Fruit fly (Drosophila melanogaster) whole organism, prepupa: ENCODE measurements around the gene CG32170.

ENCODE experiments used
- Blimp-1 ChIP-seq: fragments of 200-800 bp; sonication (Bioruptor generic); optimal IDR thresholded peaks from 3 replicates; lab custom pipeline; 2017; ENCODE audit warnings: missing biosample characterization, missing genetic modification characterization, mild to moderate bottlenecking, moderate library complexity, missing genetic modification reagents
- CG10631 ChIP-seq: fragments of 200-800 bp; sonication (Bioruptor generic); optimal IDR thresholded peaks from 2 replicates; lab custom pipeline; 2016; ENCODE audit warnings: missing biosample characterization, missing genetic modification characterization
- CG10669 ChIP-seq: fragments of 200-800 bp; sonication (Bioruptor generic); optimal IDR thresholded peaks from 3 replicates; lab custom pipeline; 2018; ENCODE audit warnings: missing biosample characterization, mild to moderate bottlenecking, missing genetic modification characterization, moderate library complexity
- CG11294 ChIP-seq: fragments of 200-800 bp; sonication (Bioruptor generic); IDR thresholded peaks from 2 replicates; pipeline ENCODE4 v1.3.6; 2022; ENCODE audit warnings: missing biosample characterization, missing genetic modification characterization
- CG11762 ChIP-seq: fragments of 200-800 bp; sonication (Bioruptor generic); optimal IDR thresholded peaks from 3 replicates; lab custom pipeline; 2016; ENCODE audit warnings: missing biosample characterization, missing genetic modification characterization; ENCODE audit not compliant: insufficient read depth
- CG11902 ChIP-seq: fragments of 200-800 bp; sonication (Bioruptor generic); optimal IDR thresholded peaks from 3 replicates; lab custom pipeline; 2016; ENCODE audit warnings: missing biosample characterization, missing genetic modification characterization
- CG1621 ChIP-seq: fragments of 200-800 bp; sonication (Bioruptor generic); optimal IDR thresholded peaks from 3 replicates; lab custom pipeline; 2018; ENCODE audit warnings: missing biosample characterization, mild to moderate bottlenecking, missing genetic modification characterization
- CG32006 ChIP-seq: fragments of 200-800 bp; sonication (Bioruptor generic); optimal IDR thresholded peaks from 3 replicates; lab custom pipeline; 2017; ENCODE audit warnings: missing biosample characterization, mild to moderate bottlenecking, missing genetic modification characterization
- CG3919 ChIP-seq: fragments of 200-800 bp; sonication (Bioruptor generic); optimal IDR thresholded peaks from 3 replicates; lab custom pipeline; 2016; ENCODE audit warnings: missing biosample characterization, missing genetic modification characterization
- CG4318 ChIP-seq: fragments of 200-800 bp; sonication (Bioruptor generic); optimal IDR thresholded peaks from 3 replicates; lab custom pipeline; 2017; ENCODE audit warnings: missing biosample characterization, mild to moderate bottlenecking, missing genetic modification characterization
- CG6163 ChIP-seq: fragments of 200-800 bp; sonication (Bioruptor generic); IDR thresholded peaks from 3 replicates; pipeline ENCODE4 v1.3.6; 2022; ENCODE audit warnings: missing biosample characterization, missing genetic modification characterization
- CG6276 ChIP-seq: fragments of 200-800 bp; sonication (Bioruptor generic); optimal IDR thresholded peaks from 2 replicates; lab custom pipeline; 2017; ENCODE audit warnings: missing biosample characterization, mild to moderate bottlenecking, missing genetic modification characterization
- CG7368 ChIP-seq: fragments of 200-800 bp; sonication (Bioruptor generic); optimal IDR thresholded peaks from 3 replicates; lab custom pipeline; 2016; ENCODE audit warnings: missing biosample characterization, missing genetic modification characterization
- CG8119 ChIP-seq: fragments of 200-800 bp; sonication (Bioruptor generic); IDR thresholded peaks from 3 replicates; pipeline ENCODE4 v1.3.6; 2022; ENCODE audit warnings: missing biosample characterization, missing genetic modification characterization
- CG8319 ChIP-seq: fragments of 200-800 bp; sonication (Bioruptor generic); optimal IDR thresholded peaks from 3 replicates; lab custom pipeline; 2016; ENCODE audit warnings: missing biosample characterization, missing genetic modification characterization
- CG9139 ChIP-seq: fragments of 200-800 bp; sonication (Bioruptor generic); optimal IDR thresholded peaks from 3 replicates; lab custom pipeline; 2017; ENCODE audit warnings: missing biosample characterization, mild to moderate bottlenecking, missing genetic modification characterization
- Eip75B ChIP-seq: fragments of 200-800 bp; sonication (Bioruptor generic); optimal IDR thresholded peaks from 3 replicates; lab custom pipeline; 2016; ENCODE audit warnings: missing biosample characterization, missing genetic modification characterization
- Eip93F ChIP-seq: fragments of 200-800 bp; sonication (Bioruptor generic); optimal IDR thresholded peaks from 2 replicates; lab custom pipeline; 2016; ENCODE audit warnings: missing biosample characterization, mild to moderate bottlenecking, missing genetic modification characterization
- Ets21C ChIP-seq: fragments of 200-800 bp; sonication (Bioruptor generic); optimal IDR thresholded peaks from 3 replicates; lab custom pipeline; 2016; ENCODE audit warnings: missing biosample characterization, missing genetic modification characterization
- Ets96B ChIP-seq: fragments of 200-800 bp; optimal IDR thresholded peaks from 2 replicates; lab custom pipeline; 2019; ENCODE audit warnings: missing biosample characterization, mild to moderate bottlenecking, missing genetic modification characterization, moderate library complexity
- Gug ChIP-seq: fragments of 200-800 bp; sonication (Bioruptor generic); IDR thresholded peaks from 2 replicates; pipeline ENCODE4 v1.3.6; 2022; ENCODE audit warnings: missing biosample characterization, missing genetic modification characterization
- Hr38 ChIP-seq: sonication (Bioruptor generic); optimal IDR thresholded peaks from 2 replicates; lab custom pipeline; 2016; ENCODE audit warnings: missing biosample characterization, missing genetic modification characterization
- Hr39 ChIP-seq: fragments of 200-800 bp; sonication (Bioruptor generic); optimal IDR thresholded peaks from 2 replicates; lab custom pipeline; 2016; ENCODE audit warnings: missing biosample characterization, missing genetic modification characterization
- OdsH ChIP-seq: fragments of 200-800 bp; sonication (Bioruptor generic); optimal IDR thresholded peaks from 3 replicates; lab custom pipeline; 2016; ENCODE audit warnings: missing biosample characterization, missing genetic modification characterization
- Smox ChIP-seq: fragments of 200-800 bp; sonication (Bioruptor generic); optimal IDR thresholded peaks from 3 replicates; lab custom pipeline; 2016; ENCODE audit warnings: missing biosample characterization, missing genetic modification characterization
- Sox102F ChIP-seq: fragments of 200-800 bp; sonication (Bioruptor generic); optimal IDR thresholded peaks from 2 replicates; lab custom pipeline; 2016; ENCODE audit warnings: missing biosample characterization, mild to moderate bottlenecking, missing genetic modification characterization
- Sox14 ChIP-seq: fragments of 200-800 bp; sonication (Bioruptor generic); optimal IDR thresholded peaks from 3 replicates; lab custom pipeline; 2016; ENCODE audit warnings: missing biosample characterization, missing genetic modification characterization
- Sox15 ChIP-seq: fragments of 200-800 bp; sonication (Bioruptor generic); optimal IDR thresholded peaks from 3 replicates; lab custom pipeline; 2016; ENCODE audit warnings: missing biosample characterization, missing genetic modification characterization
- achi ChIP-seq: fragments of 200-800 bp; sonication (Bioruptor generic); optimal IDR thresholded peaks from 3 replicates; lab custom pipeline; 2016; ENCODE audit warnings: missing biosample characterization, missing genetic modification characterization
- dac ChIP-seq: fragments of 200-800 bp; sonication (Bioruptor generic); optimal IDR thresholded peaks from 2 replicates; lab custom pipeline; 2017; ENCODE audit warnings: missing biosample characterization, mild to moderate bottlenecking, missing genetic modification characterization
- dsx ChIP-seq: fragments of 200-800 bp; optimal IDR thresholded peaks from 3 replicates; lab custom pipeline; 2019; ENCODE audit warnings: missing biosample characterization, mild to moderate bottlenecking, missing genetic modification characterization, moderate library complexity; ENCODE audit not compliant: poor library complexity, severe bottlenecking
- eg ChIP-seq: fragments of 200-800 bp; sonication (Bioruptor generic); IDR thresholded peaks from 3 replicates; pipeline ENCODE4 v1.3.6; 2022; ENCODE audit warnings: missing biosample characterization, missing genetic modification characterization
- esn ChIP-seq: fragments of 200-800 bp; sonication (Bioruptor generic); optimal IDR thresholded peaks from 2 replicates; lab custom pipeline; 2016; ENCODE audit warnings: missing biosample characterization, mild to moderate bottlenecking, missing genetic modification characterization, moderate library complexity
- fd59A ChIP-seq: fragments of 200-800 bp; sonication (Bioruptor generic); optimal IDR thresholded peaks from 2 replicates; lab custom pipeline; 2017; ENCODE audit warnings: missing biosample characterization, mild to moderate bottlenecking, missing genetic modification characterization, missing genetic modification reagents
- fd85E ChIP-seq: fragments of 200-800 bp; sonication (Bioruptor generic); optimal IDR thresholded peaks from 3 replicates; lab custom pipeline; 2016; ENCODE audit warnings: missing biosample characterization, missing genetic modification characterization
- fkh ChIP-seq: fragments of 200-800 bp; sonication (Bioruptor generic); optimal IDR thresholded peaks from 3 replicates; lab custom pipeline; 2017; ENCODE audit warnings: missing biosample characterization, mild to moderate bottlenecking, missing genetic modification characterization, moderate library complexity
- lz ChIP-seq: fragments of 200-800 bp; sonication (Bioruptor generic); optimal IDR thresholded peaks from 3 replicates; lab custom pipeline; 2016; ENCODE audit warnings: missing biosample characterization, missing genetic modification characterization
- net ChIP-seq: fragments of 200-800 bp; sonication (Bioruptor generic); optimal IDR thresholded peaks from 3 replicates; lab custom pipeline; 2016; ENCODE audit warnings: missing biosample characterization, missing genetic modification characterization
- pdm3 ChIP-seq: fragments of 200-800 bp; sonication (Bioruptor generic); optimal IDR thresholded peaks from 3 replicates; lab custom pipeline; 2016; ENCODE audit warnings: missing biosample characterization, missing genetic modification characterization
- salr ChIP-seq, 2 experiments: fragments of 200-800 bp; sonication (Bioruptor generic); optimal IDR thresholded peaks; 3 replicates each; lab custom pipeline; 2016 to 2018; ENCODE audit warnings: missing biosample characterization in 2 of 2, missing genetic modification characterization in 2 of 2, mild to moderate bottlenecking in 1 of 2
- spab ChIP-seq: fragments of 200-800 bp; sonication (Bioruptor generic); optimal IDR thresholded peaks from 2 replicates; lab custom pipeline; 2017; ENCODE audit warnings: missing biosample characterization, mild to moderate bottlenecking, missing genetic modification characterization, missing genetic modification reagents
- ss ChIP-seq, 2 experiments: fragments of 200-800 bp; sonication (Bioruptor generic); optimal IDR thresholded peaks; 2 replicates in 1 of 2; 3 replicates in 1 of 2; lab custom pipeline; 2017 to 2018; ENCODE audit warnings: mild to moderate bottlenecking in 2 of 2, missing biosample characterization in 2 of 2, missing genetic modification characterization in 2 of 2, moderate library complexity in 1 of 2
- svp ChIP-seq: fragments of 200-800 bp; sonication (Bioruptor generic); peaks from one replicate; lab custom pipeline; 2016; ENCODE audit warnings: missing biosample characterization, missing genetic modification characterization
- vri ChIP-seq: fragments of 200-800 bp; sonication (Bioruptor generic); optimal IDR thresholded peaks from 3 replicates; lab custom pipeline; 2016; ENCODE audit warnings: missing biosample characterization, mild to moderate bottlenecking, missing genetic modification characterization

The CG32170 gene

dm6 chr3L:16887272-16887671 lies 10.2 kb downstream of the CG32170 start:
- TF ChIP-seq dac (GFP tag; lab: Kevin White, UChicago) (no peak), Ets96B (tag; lab: Kevin White, UChicago) (no peak), CG6276 (GFP tag; lab: Kevin White, UChicago) (no peak), fd59A (no peak), CG4318 (GFP tag; lab: Kevin White, UChicago) (no peak), OdsH (GFP tag; lab: Kevin White, UChicago) (no peak)

dm6 chr3L:16889545-16889944 lies 12.4 kb downstream of the CG32170 start:
- TF ChIP-seq vri (GFP tag; lab: Kevin White, UChicago) = peak; percentile 15
- no peak for TF ChIP-seq Eip75B (GFP tag; lab: Kevin White, UChicago)
- TF ChIP-seq fkh = peak; percentile 72
- no peak for TF ChIP-seq eg (GFP tag; lab: Robert Waterston, UW)
- TF ChIP-seq CG7368 = no peak
- no peak for TF ChIP-seq Smox (GFP tag; lab: Kevin White, UChicago)
- no peak for TF ChIP-seq CG8119
- no peak for TF ChIP-seq ss (GFP tag; optimal IDR thresholded peaks at IDR 0.05; lab: Kevin White, UChicago)
- no peak for TF ChIP-seq achi (GFP tag; lab: Kevin White, UChicago)

- TF ChIP-seq CG11762 (GFP tag; lab: Kevin White, UChicago) = peak; percentile 77
- TF ChIP-seq Eip75B (GFP tag; lab: Kevin White, UChicago) = peak; percentile 82
- TF ChIP-seq vri (GFP tag; lab: Kevin White, UChicago) = peak; percentile 95
- TF ChIP-seq CG32006 (GFP tag; lab: Kevin White, UChicago) = peak; percentile 92
- peak; percentile 87 for TF ChIP-seq pdm3 (GFP tag; lab: Kevin White, UChicago)
- TF ChIP-seq CG6163 (GFP tag; lab: Robert Waterston, UW) = peak; percentile 95
- TF ChIP-seq Sox14 (GFP tag; lab: Kevin White, UChicago) = peak; percentile 88
- TF ChIP-seq Hr39 = peak; percentile 85
- peak; percentile 73 for TF ChIP-seq spab (GFP tag; lab: Kevin White, UChicago)
- peak; percentile 71 for TF ChIP-seq CG10669 (GFP tag; lab: Kevin White, UChicago)
- TF ChIP-seq CG8319 (GFP tag; lab: Kevin White, UChicago) = peak; percentile 59
- TF ChIP-seq Blimp-1 (GFP tag; lab: Kevin White, UChicago) = peak; percentile 45
- peak; percentile 79 for TF ChIP-seq dsx (GFP tag; lab: Kevin White, UChicago)
- TF ChIP-seq Ets96B (tag; lab: Kevin White, UChicago) = peak; percentile 81
- peak; percentile 68 to 86 for TF ChIP-seq salr (GFP tag; optimal IDR thresholded peaks at IDR 0.05; lab: Kevin White, UChicago)
- TF ChIP-seq fd59A = peak; percentile 77
- peak; percentile 65 for TF ChIP-seq CG11902 (GFP tag; lab: Kevin White, UChicago)
- peak; percentile 76 for TF ChIP-seq CG6276 (GFP tag; lab: Kevin White, UChicago)
- TF ChIP-seq CG1621 (tag; lab: Kevin White, UChicago) = peak; percentile 76
- peak; percentile 27 for TF ChIP-seq fkh
- peak; percentile 94 for TF ChIP-seq CG8119
- TF ChIP-seq Sox15 (GFP tag; lab: Kevin White, UChicago) = peak; percentile 68
- peak; percentile 94 for TF ChIP-seq eg (GFP tag; lab: Robert Waterston, UW)
- peak; percentile 86 for TF ChIP-seq net
- peak; percentile 89 for TF ChIP-seq esn (GFP tag; lab: Kevin White, UChicago)
- peak; percentile 85 for TF ChIP-seq CG4318 (GFP tag; lab: Kevin White, UChicago)
- peak; percentile 88 for TF ChIP-seq lz (GFP tag; lab: Kevin White, UChicago)
- peak; percentile 75 for TF ChIP-seq Sox102F (GFP tag; lab: Kevin White, UChicago)
- peak; percentile 92 for TF ChIP-seq svp (GFP tag; lab: Kevin White, UChicago)
- peak; percentile 41 for TF ChIP-seq CG9139
- peak; percentile 90 for TF ChIP-seq Gug (GFP tag; lab: Robert Waterston, UW)
- TF ChIP-seq OdsH (GFP tag; lab: Kevin White, UChicago) = peak; percentile 89
- no peak for TF ChIP-seq fd85E (GFP tag; lab: Kevin White, UChicago)
- TF ChIP-seq Smox (GFP tag; lab: Kevin White, UChicago) = peak; percentile 77
- TF ChIP-seq CG3919 (GFP tag; lab: Kevin White, UChicago) = peak; percentile 87
- TF ChIP-seq Eip93F (GFP tag; lab: Kevin White, UChicago) = no peak
- peak; percentile 85 for TF ChIP-seq achi (GFP tag; lab: Kevin White, UChicago)
- TF ChIP-seq Hr38 = no peak
- TF ChIP-seq CG10631 (GFP tag; lab: Kevin White, UChicago) = peak; percentile 90
- peak; percentile 69 for TF ChIP-seq Ets21C (GFP tag; lab: Kevin White, UChicago)
- peak; percentile 67 for TF ChIP-seq CG11294 (GFP tag; lab: Robert Waterston, UW)
Measured at dm6 chr3L:16890650-16891336, 13.7 kb downstream of the CG32170 start.
